Fruit fly (Drosophila melanogaster) whole organism, adult: Measurements from ENCODE around the gene CG11555.
A peak's percentile ranks its signal among the peaks of the same experiment; 100 is the strongest.

Experiments
- CG11617 ChIP-seq: fragments of 200-800 bp; sonication (Bioruptor generic); optimal IDR thresholded peaks from 2 replicates; lab custom pipeline; 2017; ENCODE audit warnings: mild to moderate bottlenecking, missing biosample characterization, missing genetic modification reagents, missing genetic modification characterization
- CG12768 ChIP-seq: fragments of 200-800 bp; sonication (Bioruptor generic); optimal IDR thresholded peaks from 2 replicates; lab custom pipeline; 2017; ENCODE audit warnings: missing biosample characterization, missing genetic modification characterization, mild to moderate bottlenecking, moderate library complexity, missing genetic modification reagents
- CG14711 ChIP-seq: fragments of 200-800 bp; sonication (Bioruptor generic); optimal IDR thresholded peaks from 2 replicates; lab custom pipeline; 2018; ENCODE audit warnings: missing biosample characterization, mild to moderate bottlenecking, missing genetic modification characterization, moderate library complexity
- CG1620 ChIP-seq: fragments of 200-800 bp; sonication (Bioruptor generic); optimal IDR thresholded peaks from 2 replicates; lab custom pipeline; 2016; ENCODE audit warnings: missing biosample characterization, missing genetic modification characterization
- CG33017 ChIP-seq: fragments of 200-800 bp; sonication (Bioruptor generic); optimal IDR thresholded peaks from 2 replicates; lab custom pipeline; 2018; ENCODE audit warnings: missing biosample characterization, mild to moderate bottlenecking, missing genetic modification characterization, moderate library complexity
- CG5204 ChIP-seq: fragments of 200-800 bp; sonication (Bioruptor generic); optimal IDR thresholded peaks from 2 replicates; lab custom pipeline; 2016; ENCODE audit warnings: missing biosample characterization, missing genetic modification characterization
- CG7045 ChIP-seq: fragments of 200-800 bp; sonication (Bioruptor generic); optimal IDR thresholded peaks from 2 replicates; lab custom pipeline; 2017; ENCODE audit warnings: missing biosample characterization, mild to moderate bottlenecking, missing genetic modification characterization
- CG7101 ChIP-seq: fragments of 200-800 bp; sonication (Bioruptor generic); optimal IDR thresholded peaks from 2 replicates; lab custom pipeline; 2018; ENCODE audit warnings: missing biosample characterization, mild to moderate bottlenecking, missing genetic modification characterization, moderate library complexity
- Clk ChIP-seq: fragments of 200-800 bp; sonication (Bioruptor generic); optimal IDR thresholded peaks from 2 replicates; lab custom pipeline; 2017; ENCODE audit warnings: missing biosample characterization, missing genetic modification characterization
- Crg-1 ChIP-seq: fragments of 200-800 bp; sonication (Bioruptor generic); optimal IDR thresholded peaks from 2 replicates; lab custom pipeline; 2016; ENCODE audit warnings: missing biosample characterization, missing genetic modification characterization
- Hr96 ChIP-seq: fragments of 200-800 bp; sonication (Bioruptor generic); optimal IDR thresholded peaks from 2 replicates; lab custom pipeline; 2016; ENCODE audit warnings: missing biosample characterization, missing genetic modification characterization
- Mnt ChIP-seq: fragments of 200-800 bp; sonication (Bioruptor generic); optimal IDR thresholded peaks from 2 replicates; lab custom pipeline; 2016; ENCODE audit warnings: missing biosample characterization, mild to moderate bottlenecking, missing genetic modification characterization
- bab1 ChIP-seq: fragments of 200-800 bp; sonication (Bioruptor generic); optimal IDR thresholded peaks from 3 replicates; lab custom pipeline; 2019; ENCODE audit warnings: missing biosample characterization, mild to moderate bottlenecking, missing genetic modification characterization, moderate library complexity
- cic ChIP-seq: fragments of 200-800 bp; sonication (Bioruptor generic); optimal IDR thresholded peaks from 2 replicates; lab custom pipeline; 2017; ENCODE audit warnings: missing biosample characterization, mild to moderate bottlenecking, missing genetic modification characterization, moderate library complexity
- cnc ChIP-seq, 2 experiments: fragments of >200 bp; optimal IDR thresholded peaks; 2 replicates each; lab custom pipeline; 2017
- kay ChIP-seq: fragments of 200-800 bp; sonication (Bioruptor generic); peaks from one replicate; lab custom pipeline; 2016; ENCODE audit warnings: missing biosample characterization, missing genetic modification characterization, borderline replicate concordance
- ovo ChIP-seq: fragments of 200-800 bp; sonication (Bioruptor generic); optimal IDR thresholded peaks from 2 replicates; lab custom pipeline; 2016; ENCODE audit warnings: missing biosample characterization, missing genetic modification characterization
- pad ChIP-seq: fragments of 200-800 bp; sonication (Bioruptor generic); optimal IDR thresholded peaks from 3 replicates; lab custom pipeline; 2017; ENCODE audit warnings: missing biosample characterization, missing genetic modification characterization, mild to moderate bottlenecking, moderate library complexity, missing genetic modification reagents
- tj ChIP-seq: fragments of 200-800 bp; sonication (Bioruptor generic); optimal IDR thresholded peaks from 3 replicates; lab custom pipeline; 2017; ENCODE audit warnings: missing biosample characterization, mild to moderate bottlenecking, missing genetic modification characterization, moderate library complexity
- toe ChIP-seq: fragments of 200-800 bp; sonication (Bioruptor generic); optimal IDR thresholded peaks from 2 replicates; lab custom pipeline; 2016; ENCODE audit warnings: missing biosample characterization, missing genetic modification characterization

The CG11555 gene

DNA sequence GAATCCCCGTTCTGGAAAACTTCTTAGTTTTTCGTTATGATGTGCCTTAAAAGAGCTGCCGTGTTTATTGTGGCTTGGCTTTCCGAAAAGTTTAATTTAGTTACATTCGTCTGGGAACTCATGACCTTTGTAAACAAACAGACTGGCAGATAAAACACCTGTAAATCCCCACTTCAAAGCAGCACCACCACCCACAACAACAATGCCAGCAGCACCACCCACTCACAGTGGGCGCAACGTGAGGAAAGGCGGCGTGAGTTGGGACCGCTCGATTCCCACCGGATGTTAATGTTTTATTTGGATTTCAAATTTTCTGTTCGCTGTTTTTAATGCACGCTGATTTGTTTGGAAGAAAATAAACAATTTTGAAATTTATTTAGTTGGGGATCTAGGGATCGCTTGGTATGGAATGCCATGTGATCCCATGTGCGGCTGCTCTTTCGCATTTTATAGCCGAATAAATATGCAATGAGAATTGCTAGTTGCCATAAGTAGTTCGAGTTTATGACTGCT lies 34.6 kb downstream of the CG11555 start:
- TF ChIP-seq CG1620 (GFP tag; lab: Kevin White, UChicago) (no peak), CG11617 (GFP tag; lab: Kevin White, UChicago) (no peak), CG7101 (tag; lab: Kevin White, UChicago) (no peak), ovo (GFP tag; lab: Kevin White, UChicago) (no peak), toe (GFP tag; lab: Kevin White, UChicago) (no peak), kay (GFP tag; lab: Kevin White, UChicago) (no peak), pad (GFP tag; lab: Kevin White, UChicago) (no peak), CG14711 (tag; lab: Kevin White, UChicago) (no peak), Crg-1 (GFP tag; lab: Kevin White, UChicago) (no peak), CG5204 (GFP tag; lab: Kevin White, UChicago) (no peak), Mnt (GFP tag; lab: Kevin White, UChicago) (no peak), CG12768 (GFP tag; lab: Kevin White, UChicago) (no peak), bab1 (GFP tag; lab: Kevin White, UChicago) (no peak), Clk (no peak), cic (GFP tag; lab: Kevin White, UChicago) (no peak), cnc (optimal IDR thresholded peaks at IDR 0.05; lab: Kevin White, UChicago) (no peak), CG33017 (tag; lab: Kevin White, UChicago) (no peak), tj (GFP tag; lab: Kevin White, UChicago) (no peak), CG7045 (GFP tag; lab: Kevin White, UChicago) (no peak)

DNA sequence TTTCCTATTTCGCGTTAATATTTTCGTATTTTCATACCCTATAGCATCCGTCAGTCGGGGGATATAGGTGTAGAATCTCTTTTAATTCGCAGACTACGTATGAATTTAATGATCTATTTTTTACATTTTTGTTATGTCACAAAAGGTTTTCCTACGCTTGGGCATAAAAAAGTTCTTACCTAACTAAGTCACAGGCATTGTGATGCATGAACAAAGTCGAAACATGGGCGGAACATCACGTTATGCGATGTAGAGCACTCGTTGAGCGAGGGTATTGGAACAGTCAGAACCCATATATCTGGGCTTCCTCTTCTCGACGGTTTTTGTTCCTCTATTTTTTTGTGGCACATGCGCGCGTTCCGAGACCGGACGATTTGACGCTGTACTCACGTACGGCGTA lies 35.5 kb downstream of the CG11555 start:
- TF ChIP-seq cic (GFP tag; lab: Kevin White, UChicago) (no peak), tj (GFP tag; lab: Kevin White, UChicago) (no peak), CG14711 (tag; lab: Kevin White, UChicago) (no peak), toe (GFP tag; lab: Kevin White, UChicago) (peak; percentile 11), bab1 (GFP tag; lab: Kevin White, UChicago) (peak; percentile 31), CG33017 (tag; lab: Kevin White, UChicago) (peak; percentile 7), CG7101 (tag; lab: Kevin White, UChicago) (peak; percentile 21)

- no peak for TF ChIP-seq CG5204 (GFP tag; lab: Kevin White, UChicago)
- no peak for TF ChIP-seq CG11617 (GFP tag; lab: Kevin White, UChicago)
- no peak for TF ChIP-seq CG1620 (GFP tag; lab: Kevin White, UChicago)
- TF ChIP-seq cnc (optimal IDR thresholded peaks at IDR 0.05; lab: Kevin White, UChicago) = no peak
- peak; percentile 26 for TF ChIP-seq ovo (GFP tag; lab: Kevin White, UChicago)
- TF ChIP-seq pad (GFP tag; lab: Kevin White, UChicago) = peak; percentile 17
- no peak for TF ChIP-seq CG33017 (tag; lab: Kevin White, UChicago)
- TF ChIP-seq CG14711 (tag; lab: Kevin White, UChicago) = no peak
- TF ChIP-seq toe (GFP tag; lab: Kevin White, UChicago) = no peak
- peak; percentile 50 for TF ChIP-seq cic (GFP tag; lab: Kevin White, UChicago)
- TF ChIP-seq CG7045 (GFP tag; lab: Kevin White, UChicago) = no peak
- TF ChIP-seq tj (GFP tag; lab: Kevin White, UChicago) = peak; percentile 20
- TF ChIP-seq CG7101 (tag; lab: Kevin White, UChicago) = no peak
- no peak for TF ChIP-seq Clk
- TF ChIP-seq CG12768 (GFP tag; lab: Kevin White, UChicago) = peak; percentile 70
- TF ChIP-seq kay (GFP tag; lab: Kevin White, UChicago) = peak; percentile 47
- TF ChIP-seq bab1 (GFP tag; lab: Kevin White, UChicago) = no peak
- TF ChIP-seq Hr96 = no peak
- TF ChIP-seq Mnt (GFP tag; lab: Kevin White, UChicago) = no peak
- no peak for TF ChIP-seq Crg-1 (GFP tag; lab: Kevin White, UChicago)
Measured at dm6 chr2L:309812-310431, 36.3 kb downstream of the CG11555 start.

DNA sequence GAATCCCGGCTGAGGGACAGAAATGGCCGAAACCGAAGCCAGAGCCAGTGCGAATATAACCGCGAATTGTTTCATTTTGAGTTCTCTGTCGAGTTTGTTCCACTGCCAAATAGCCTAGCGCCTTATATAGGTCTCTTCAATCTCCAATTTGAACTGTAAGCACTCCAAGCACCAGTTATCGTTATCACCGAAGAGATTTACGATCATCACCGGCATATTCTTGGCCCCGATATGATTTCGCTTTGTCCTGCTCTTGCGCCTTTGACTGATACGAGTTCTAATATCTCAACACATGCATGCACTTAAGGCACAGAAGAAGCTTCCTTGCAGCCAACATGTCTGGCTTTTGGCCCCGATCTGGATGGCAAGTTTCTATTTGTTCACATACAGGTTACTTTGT lies 45.5 kb downstream of the CG11555 start, which contains the start of gene CG11912:
TSS of gene CG11912 (minus strand) at position 101 of the 400 bp plus-strand sequence.
- TF ChIP-seq CG7101 (tag; lab: Kevin White, UChicago) (no peak), Hr96 (no peak), CG14711 (tag; lab: Kevin White, UChicago) (no peak), Mnt (GFP tag; lab: Kevin White, UChicago) (no peak), CG5204 (GFP tag; lab: Kevin White, UChicago) (no peak), Clk (no peak), ovo (GFP tag; lab: Kevin White, UChicago) (no peak), pad (GFP tag; lab: Kevin White, UChicago) (no peak), tj (GFP tag; lab: Kevin White, UChicago) (no peak), cic (GFP tag; lab: Kevin White, UChicago) (no peak), toe (GFP tag; lab: Kevin White, UChicago) (no peak), CG11617 (GFP tag; lab: Kevin White, UChicago) (no peak), bab1 (GFP tag; lab: Kevin White, UChicago) (no peak), kay (GFP tag; lab: Kevin White, UChicago) (no peak), CG33017 (tag; lab: Kevin White, UChicago) (no peak), CG1620 (GFP tag; lab: Kevin White, UChicago) (no peak), cnc (optimal IDR thresholded peaks at IDR 0.05; lab: Kevin White, UChicago) (no peak), Crg-1 (GFP tag; lab: Kevin White, UChicago) (no peak)

DNA sequence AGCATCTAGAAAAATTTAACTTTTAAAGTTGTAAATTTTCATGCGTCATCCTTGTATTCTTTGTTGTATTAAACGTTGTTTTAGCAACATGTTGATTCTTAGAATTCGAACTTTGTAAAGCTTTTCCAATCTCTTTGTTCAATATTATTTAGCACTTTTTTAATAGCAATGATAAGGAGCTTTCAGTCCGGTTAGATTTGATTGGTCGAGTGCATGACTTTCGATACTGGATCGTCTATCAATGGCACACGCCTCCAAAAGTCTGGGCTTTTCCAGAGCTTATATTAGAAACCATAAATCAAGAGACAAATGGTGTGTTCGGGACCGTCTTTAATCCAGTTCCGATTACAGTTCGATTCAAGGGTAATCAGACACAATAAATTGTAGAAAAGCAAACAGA lies 46.1 kb downstream of the CG11555 start:
- TF ChIP-seq cnc (optimal IDR thresholded peaks at IDR 0.05; lab: Kevin White, UChicago) = no peak
- TF ChIP-seq CG14711 (tag; lab: Kevin White, UChicago) = no peak
- peak; percentile 8 for TF ChIP-seq cic (GFP tag; lab: Kevin White, UChicago)
- no peak for TF ChIP-seq CG1620 (GFP tag; lab: Kevin White, UChicago)
- no peak for TF ChIP-seq Hr96
- peak; percentile 35 for TF ChIP-seq kay (GFP tag; lab: Kevin White, UChicago)
